Fruit fly (Drosophila melanogaster): Measurements from ENCODE around the gene tal-2A.
A peak's percentile ranks its signal among the peaks of the same experiment; 100 is the strongest.

Gene tal-2A

dm6 chr3R:13850992-13851391, 38.1 kb downstream of the tal-2A start (continued):
- TF ChIP-seq Eip75B (GFP tag; optimal IDR thresholded peaks at IDR 0.05) (no peak), Eip78C (GFP tag) (peak; percentile 86), fd85E (GFP tag; optimal IDR thresholded peaks at IDR 0.05) (no peak), fd59A (GFP tag; optimal IDR thresholded peaks at IDR 0.05) (peak; percentile 58), CG8632 (GFP tag; optimal IDR thresholded peaks at IDR 0.05) (peak; percentile 0), Hr39 (GFP tag; optimal IDR thresholded peaks at IDR 0.05) (no peak), fkh (GFP tag; optimal IDR thresholded peaks at IDR 0.05) (no peak), OdsH (GFP tag; optimal IDR thresholded peaks at IDR 0.05) (peak; percentile 1), CG6276 (GFP tag; optimal IDR thresholded peaks at IDR 0.05) (no peak), CG11902 (GFP tag; optimal IDR thresholded peaks at IDR 0.05) (peak; percentile 17), CG11294 (GFP tag; IDR thresholded peaks at IDR 0.05) (no peak), CG10669 (GFP tag; optimal IDR thresholded peaks at IDR 0.05) (peak; percentile 37), pdm3 (GFP tag; optimal IDR thresholded peaks at IDR 0.05) (peak; percentile 18), esn (GFP tag; optimal IDR thresholded peaks at IDR 0.05) (peak; percentile 49)

dm6 chr3R:13855354-13855753, 42.4 kb downstream of the tal-2A start, which contains the start of gene CG14362:
Gene CG14362, minus strand, starts transcription at chr3R:13855454.
- TF ChIP-seq fkh (GFP tag; optimal IDR thresholded peaks at IDR 0.05) (no peak), CG32006 (GFP tag; optimal IDR thresholded peaks at IDR 0.05) (no peak), CG8319 (GFP tag; optimal IDR thresholded peaks at IDR 0.05) (no peak), Ets21C (GFP tag; optimal IDR thresholded peaks at IDR 0.05) (no peak), Smox (GFP tag; optimal IDR thresholded peaks at IDR 0.05) (no peak), Lpt (GFP tag; optimal IDR thresholded peaks at IDR 0.05) (no peak), Sox14 (GFP tag; optimal IDR thresholded peaks at IDR 0.05) (no peak), CG10631 (GFP tag; optimal IDR thresholded peaks at IDR 0.05) (no peak), cyc (GFP tag; optimal IDR thresholded peaks at IDR 0.05) (no peak), CG16779 (tag; optimal IDR thresholded peaks at IDR 0.05) (no peak), CG10669 (GFP tag; optimal IDR thresholded peaks at IDR 0.05) (no peak), CG11294 (GFP tag; IDR thresholded peaks at IDR 0.05) (no peak), achi (GFP tag; optimal IDR thresholded peaks at IDR 0.05) (no peak)

dm6 chr3R:13857339-13857738, 44.4 kb downstream of the tal-2A start:
- TF ChIP-seq dsx (GFP tag; optimal IDR thresholded peaks at IDR 0.05; ENCODE audit: poor library complexity, severe bottlenecking) (peak; percentile 7), Sox14 (GFP tag; optimal IDR thresholded peaks at IDR 0.05) (no peak), lz (GFP tag; optimal IDR thresholded peaks at IDR 0.05) (no peak), vri (GFP tag; optimal IDR thresholded peaks at IDR 0.05) (no peak), Hr39 (GFP tag; optimal IDR thresholded peaks at IDR 0.05) (no peak), OdsH (GFP tag; optimal IDR thresholded peaks at IDR 0.05) (peak; percentile 60), CG6792 (GFP tag; optimal IDR thresholded peaks at IDR 0.05) (peak; percentile 24), CG8319 (GFP tag; optimal IDR thresholded peaks at IDR 0.05) (no peak), Sox102F (GFP tag; optimal IDR thresholded peaks at IDR 0.05) (peak; percentile 4), Sox15 (GFP tag; optimal IDR thresholded peaks at IDR 0.05) (no peak), CG32006 (GFP tag; optimal IDR thresholded peaks at IDR 0.05) (peak; percentile 84), CG4318 (GFP tag; optimal IDR thresholded peaks at IDR 0.05) (peak; percentile 61), Eip78C (GFP tag) (peak; percentile 87), CG15336 (GFP tag; IDR thresholded peaks at IDR 0.05) (peak; percentile 91), CG1621 (tag; optimal IDR thresholded peaks at IDR 0.05) (no peak), CG6163 (GFP tag; IDR thresholded peaks at IDR 0.05) (peak; percentile 78), Lpt (GFP tag; optimal IDR thresholded peaks at IDR 0.05) (peak; percentile 49), fd59A (GFP tag; optimal IDR thresholded peaks at IDR 0.05) (no peak), Gug (GFP tag; IDR thresholded peaks at IDR 0.05) (peak; percentile 70), Blimp-1 (GFP tag; optimal IDR thresholded peaks at IDR 0.05) (no peak), Hr38 (GFP tag; optimal IDR thresholded peaks at IDR 0.05) (no peak), cyc (GFP tag; optimal IDR thresholded peaks at IDR 0.05) (no peak), acj6 (GFP tag; optimal IDR thresholded peaks at IDR 0.05) (peak; percentile 39), ss (GFP tag; optimal IDR thresholded peaks at IDR 0.05) (peak in 1 of 2 experiments; percentile 17), CG6854 (GFP tag; optimal IDR thresholded peaks at IDR 0.05) (no peak), dac (GFP tag; optimal IDR thresholded peaks at IDR 0.05) (peak; percentile 50), CG11762 (GFP tag; optimal IDR thresholded peaks at IDR 0.05; ENCODE audit: insufficient read depth) (peak; percentile 33), salr (GFP tag; optimal IDR thresholded peaks at IDR 0.05) (peak in 1 of 2 experiments; percentile 62), achi (GFP tag; optimal IDR thresholded peaks at IDR 0.05) (peak; percentile 71), CG16779 (tag; optimal IDR thresholded peaks at IDR 0.05) (no peak), CG10669 (GFP tag; optimal IDR thresholded peaks at IDR 0.05) (peak; percentile 41), Eip75B (GFP tag; optimal IDR thresholded peaks at IDR 0.05) (no peak), eg (GFP tag; IDR thresholded peaks at IDR 0.05) (peak; percentile 87), svp (GFP tag) (peak; percentile 61), CG3919 (GFP tag; optimal IDR thresholded peaks at IDR 0.05) (peak; percentile 58), Eip93F (GFP tag; optimal IDR thresholded peaks at IDR 0.05) (no peak)
